Fruit fly (Drosophila melanogaster) whole organism, embryonic: ENCODE results near the gene mRpS31.

ENCODE experiments used
- Adf1 ChIP-seq: fragments of 200-800 bp; sonication (Bioruptor generic); IDR thresholded peaks from 2 replicates; pipeline ENCODE4 v1.3.6; 2022; ENCODE audit warnings: missing biosample characterization, missing genetic modification characterization
- BEAF-32 ChIP-seq: fragments of 200-800 bp; sonication (Bioruptor generic); optimal IDR thresholded peaks from 3 replicates; lab custom pipeline; 2017; ENCODE audit warnings: missing biosample characterization, missing genetic modification characterization, mild to moderate bottlenecking, moderate library complexity, missing genetic modification reagents
- Bgb ChIP-seq: fragments of 200-800 bp; sonication (Bioruptor generic); IDR thresholded peaks from 2 replicates; pipeline ENCODE4 v1.3.6; 2022; ENCODE audit warnings: missing biosample characterization, missing genetic modification characterization; ENCODE audit not compliant: partially characterized antibody
- Bteb2 ChIP-seq: fragments of 200-800 bp; sonication (Bioruptor generic); optimal IDR thresholded peaks from 2 replicates; lab custom pipeline; 2016; ENCODE audit warnings: missing biosample characterization, missing genetic modification characterization
- CG13424 ChIP-seq: fragments of 200-800 bp; sonication (Bioruptor generic); optimal IDR thresholded peaks from 2 replicates; lab custom pipeline; 2019; ENCODE audit warnings: missing biosample characterization, mild to moderate bottlenecking, missing genetic modification characterization, moderate library complexity
- CG16863 ChIP-seq: fragments of 200-800 bp; sonication (Bioruptor generic); optimal IDR thresholded peaks from 3 replicates; lab custom pipeline; 2016; ENCODE audit warnings: missing biosample characterization, missing genetic modification characterization
- CG17186 ChIP-seq: fragments of 200-800 bp; sonication (Bioruptor generic); optimal IDR thresholded peaks from 3 replicates; lab custom pipeline; 2017; ENCODE audit warnings: missing biosample characterization, missing genetic modification reagents, missing genetic modification characterization
- CG2129 ChIP-seq: fragments of 200-800 bp; sonication (Bioruptor generic); IDR thresholded peaks from 2 replicates; pipeline ENCODE4 v1.3.6; 2022; ENCODE audit warnings: missing biosample characterization, missing genetic modification characterization; ENCODE audit not compliant: partially characterized antibody
- CG34224 ChIP-seq: fragments of 200-800 bp; sonication (Bioruptor generic); IDR thresholded peaks from 3 replicates; pipeline ENCODE4 v1.3.6; 2022; ENCODE audit warnings: missing biosample characterization, missing genetic modification characterization; ENCODE audit not compliant: partially characterized antibody
- CG3726 ChIP-seq: fragments of 200-800 bp; sonication (Bioruptor generic); IDR thresholded peaks from 3 replicates; pipeline ENCODE4, ENCODE4 v1.3.6; 2022; ENCODE audit warnings: missing biosample characterization, missing genetic modification characterization
- CG7786 ChIP-seq: fragments of 200-800 bp; sonication (Bioruptor generic); optimal IDR thresholded peaks from 2 replicates; lab custom pipeline; 2016; ENCODE audit warnings: missing biosample characterization, missing genetic modification characterization
- CG9817 ChIP-seq: fragments of 200-800 bp; sonication (Bioruptor generic); optimal IDR thresholded peaks from 2 replicates; lab custom pipeline; 2018; ENCODE audit warnings: missing biosample characterization, mild to moderate bottlenecking, missing genetic modification characterization, moderate library complexity
- CG9876 ChIP-seq: fragments of 200-800 bp; sonication (Bioruptor generic); optimal IDR thresholded peaks from 2 replicates; lab custom pipeline; 2016; ENCODE audit warnings: missing biosample characterization, missing genetic modification characterization
- CkIIα-i1 ChIP-seq: fragments of 200-800 bp; sonication (Bioruptor generic); IDR thresholded peaks from 2 replicates; pipeline ENCODE4 v1.3.6; 2022; ENCODE audit warnings: missing biosample characterization, missing genetic modification characterization
- Dbx ChIP-seq: fragments of 200-800 bp; sonication (Bioruptor generic); IDR thresholded peaks from 3 replicates; pipeline ENCODE4 v1.3.6; 2022; ENCODE audit warnings: missing biosample characterization, missing genetic modification characterization
- E2f2 ChIP-seq: fragments of 200-800 bp; sonication (Bioruptor generic); IDR thresholded peaks from 2 replicates; pipeline ENCODE4 v1.3.6; 2022; ENCODE audit warnings: missing biosample characterization, missing genetic modification characterization
- Ets97D ChIP-seq: fragments of 200-800 bp; sonication (Bioruptor generic); optimal IDR thresholded peaks from 3 replicates; lab custom pipeline; 2016; ENCODE audit warnings: missing biosample characterization, missing genetic modification characterization
- H2.0 ChIP-seq: fragments of 200-800 bp; sonication (Bioruptor generic); IDR thresholded peaks from 2 replicates; pipeline ENCODE4 v1.3.6; 2022; ENCODE audit warnings: missing biosample characterization, missing genetic modification characterization
- Hr51 ChIP-seq, 2 experiments: fragments of 200-800 bp; sonication (Bioruptor generic); optimal IDR thresholded peaks; 2 replicates in 1 of 2; 3 replicates in 1 of 2; lab custom pipeline; 2016 to 2018; ENCODE audit warnings: missing biosample characterization in 2 of 2, missing genetic modification characterization in 2 of 2, mild to moderate bottlenecking in 1 of 2, moderate library complexity in 1 of 2
- Lhr ChIP-seq: fragments of 200-800 bp; sonication (Bioruptor generic); optimal IDR thresholded peaks from 3 replicates; lab custom pipeline; 2017; ENCODE audit warnings: mild to moderate bottlenecking, missing biosample characterization, missing genetic modification reagents, missing genetic modification characterization
- MESR4 ChIP-seq: fragments of 200-800 bp; sonication (Bioruptor generic); optimal IDR thresholded peaks from 2 replicates; lab custom pipeline; 2018; ENCODE audit warnings: missing biosample characterization, mild to moderate bottlenecking, missing genetic modification characterization, moderate library complexity
- Max ChIP-seq: fragments of 200-800 bp; sonication (Bioruptor generic); optimal IDR thresholded peaks from 2 replicates; lab custom pipeline; 2016; ENCODE audit warnings: missing biosample characterization, mild to moderate bottlenecking, missing genetic modification characterization
- Myb ChIP-seq: fragments of 200-800 bp; sonication (Bioruptor generic); optimal IDR thresholded peaks from 2 replicates; lab custom pipeline; 2016; ENCODE audit warnings: missing biosample characterization, missing genetic modification characterization
- Pdp1 ChIP-seq, 2 experiments: fragments of 200-800 bp; sonication (Bioruptor generic); optimal IDR thresholded peaks; 3 replicates each; lab custom pipeline; 2016; ENCODE audit warnings: missing biosample characterization in 2 of 2, missing genetic modification characterization in 2 of 2, mild to moderate bottlenecking in 1 of 2, moderate library complexity in 1 of 2
- Xbp1 ChIP-seq: fragments of 200-800 bp; sonication (Bioruptor generic); optimal IDR thresholded peaks from 3 replicates; lab custom pipeline; 2016; ENCODE audit warnings: missing biosample characterization, mild to moderate bottlenecking, missing genetic modification characterization
- YL-1 ChIP-seq: fragments of 200-800 bp; sonication (Bioruptor generic); optimal IDR thresholded peaks from 3 replicates; lab custom pipeline; 2017; ENCODE audit warnings: missing biosample characterization, mild to moderate bottlenecking, missing genetic modification characterization
- ara ChIP-seq: fragments of 200-800 bp; sonication (Bioruptor generic); IDR thresholded peaks from 2 replicates; pipeline ENCODE4 v1.3.6; 2022; ENCODE audit warnings: missing biosample characterization, missing genetic modification characterization
- crp ChIP-seq, 2 experiments: fragments of 200-800 bp; sonication (Bioruptor generic); optimal IDR thresholded peaks; 2 replicates in 1 of 2; 3 replicates in 1 of 2; lab custom pipeline; 2017; ENCODE audit warnings: missing biosample characterization in 2 of 2, missing genetic modification characterization in 2 of 2, mild to moderate bottlenecking in 1 of 2, moderate library complexity in 1 of 2
- dm ChIP-seq: fragments of 200-800 bp; sonication (Bioruptor generic); optimal IDR thresholded peaks from 3 replicates; lab custom pipeline; 2016; ENCODE audit warnings: missing biosample characterization, missing genetic modification characterization
- dpn ChIP-seq, 2 experiments: fragments of 200-800 bp; sonication (Bioruptor generic); optimal IDR thresholded peaks; 3 replicates each; lab custom pipeline; 2016; ENCODE audit warnings: missing biosample characterization in 2 of 2, missing genetic modification characterization in 2 of 2
- en ChIP-seq: fragments of 200-800 bp; sonication (Bioruptor generic); optimal IDR thresholded peaks from 2 replicates; lab custom pipeline; 2016; ENCODE audit warnings: missing biosample characterization, missing genetic modification characterization
- eyg ChIP-seq: fragments of 200-800 bp; sonication (Bioruptor generic); optimal IDR thresholded peaks from 3 replicates; lab custom pipeline; 2016; ENCODE audit warnings: missing biosample characterization, missing genetic modification characterization
- gce ChIP-seq: fragments of 200-800 bp; sonication (Bioruptor generic); IDR thresholded peaks from 3 replicates; pipeline ENCODE4 v1.3.6; 2022; ENCODE audit warnings: missing biosample characterization, missing genetic modification characterization
- her ChIP-seq: fragments of 200-800 bp; sonication (Bioruptor generic); optimal IDR thresholded peaks from 2 replicates; lab custom pipeline; 2016; ENCODE audit warnings: missing biosample characterization, missing genetic modification characterization
- kay ChIP-seq: fragments of 200-800 bp; sonication (Bioruptor generic); optimal IDR thresholded peaks from 2 replicates; lab custom pipeline; 2016; ENCODE audit warnings: missing biosample characterization, missing genetic modification characterization
- ken ChIP-seq: fragments of 200-800 bp; sonication (Bioruptor generic); IDR thresholded peaks from 3 replicates; pipeline ENCODE4 v1.3.6; 2022; ENCODE audit warnings: missing biosample characterization, missing genetic modification characterization
- lola ChIP-seq, 3 experiments: fragments of >200 bp in 2 of 3; fragments of 200-800 bp in 1 of 3; sonication (Bioruptor generic) in 1 of 3; optimal IDR thresholded peaks; 2 replicates each; lab custom pipeline; 2017 to 2019; ENCODE audit warnings: missing biosample characterization in 3 of 3, missing genetic modification characterization in 3 of 3, mild to moderate bottlenecking in 1 of 3, moderate library complexity in 1 of 3
- maf-S ChIP-seq: fragments of 200-800 bp; sonication (Bioruptor generic); optimal IDR thresholded peaks from 2 replicates; lab custom pipeline; 2016; ENCODE audit warnings: missing biosample characterization, missing genetic modification characterization
- onecut ChIP-seq: fragments of 200-800 bp; sonication (Bioruptor generic); IDR thresholded peaks from 2 replicates; pipeline ENCODE4 v1.3.6; 2022; ENCODE audit warnings: missing biosample characterization, missing genetic modification characterization
- p53 ChIP-seq: fragments of 200-800 bp; sonication (Bioruptor generic); optimal IDR thresholded peaks from 2 replicates; lab custom pipeline; 2016; ENCODE audit warnings: missing biosample characterization, missing genetic modification characterization
- row ChIP-seq: fragments of 200-800 bp; sonication (Bioruptor generic); IDR thresholded peaks from 3 replicates; pipeline ENCODE4 v1.3.6; 2022; ENCODE audit warnings: missing biosample characterization, missing genetic modification characterization
- sna ChIP-seq: fragments of 200-800 bp; sonication (Bioruptor generic); IDR thresholded peaks from 2 replicates; pipeline ENCODE4 v1.3.6; 2022; ENCODE audit warnings: missing biosample characterization, missing genetic modification characterization; ENCODE audit not compliant: partially characterized antibody
- tna ChIP-seq: fragments of 200-800 bp; sonication (Bioruptor generic); IDR thresholded peaks from 2 replicates; pipeline ENCODE4 v1.3.6; 2022; ENCODE audit warnings: missing biosample characterization, missing genetic modification characterization; ENCODE audit not compliant: partially characterized antibody
- trem ChIP-seq: fragments of 200-800 bp; optimal IDR thresholded peaks from 3 replicates; lab custom pipeline; 2019; ENCODE audit warnings: missing biosample characterization, mild to moderate bottlenecking, missing genetic modification characterization, moderate library complexity
- tx ChIP-seq: fragments of 200-800 bp; sonication (Bioruptor generic); optimal IDR thresholded peaks from 2 replicates; lab custom pipeline; 2016; ENCODE audit warnings: missing biosample characterization, missing genetic modification characterization
- unc-4 ChIP-seq: fragments of 200-800 bp; sonication (Bioruptor generic); IDR thresholded peaks from 2 replicates; pipeline ENCODE4 v1.3.6; 2022; ENCODE audit warnings: missing biosample characterization, missing genetic modification characterization; ENCODE audit not compliant: partially characterized antibody
- yki ChIP-seq: fragments of >200 bp; optimal IDR thresholded peaks from 3 replicates; lab custom pipeline; 2018

Gene mRpS31

dm6 chr3L:15967588-15968500, 37.1 kb upstream of the mRpS31 start, which contains the start of the genes Brr2 and CG10516:
Brr2 (minus strand) TSS chr3L:15967872.
CG10516 (plus strand) TSS chr3L:15968204.
- TF ChIP-seq Bgb (0 out of 2 replicates have a peak, but pooled peaks have one; percentile 5), dpn (GFP tag; optimal IDR thresholded peaks at IDR 0.05; lab: Kevin White, UChicago) (peak in 1 of 2 experiments; percentile 22), CkIIα-i1 (GFP tag; lab: Robert Waterston, UW) (no peak), CG34224 (GFP tag; lab: Robert Waterston, UW) (peak; percentile 27; the same call in 1 of the 3 replicates), CG2129 (GFP tag; lab: Robert Waterston, UW) (no peak), Bteb2 (peak; percentile 50), BEAF-32 (peak; percentile 68), Max (peak; percentile 68), tx (GFP tag; lab: Kevin White, UChicago) (no peak), H2.0 (GFP tag; lab: Robert Waterston, UW) (no peak), Lhr (peak; percentile 79), yki (lab: Kevin White, UChicago) (no peak), lola (GFP tag; optimal IDR thresholded peaks at IDR 0.05; lab: Kevin White, UChicago) (peak in 1 of 3 experiments; percentile 31), sna (GFP tag; lab: Robert Waterston, UW) (0 out of 2 replicates have a peak, but pooled peaks have one; percentile 32), Hr51 (GFP tag; optimal IDR thresholded peaks at IDR 0.05; lab: Kevin White, UChicago) (peak in 1 of 2 experiments; percentile 29), maf-S (peak; percentile 7), unc-4 (GFP tag; lab: Robert Waterston, UW) (peak; percentile 38; the same call in 1 of the 2 replicates), Ets97D (GFP tag; lab: Kevin White, UChicago) (peak; percentile 66), Pdp1 (GFP tag; optimal IDR thresholded peaks at IDR 0.05; lab: Kevin White, UChicago) (peak; percentile 6 to 8), crp (GFP tag; optimal IDR thresholded peaks at IDR 0.05; lab: Kevin White, UChicago) (peak in 1 of 2 experiments; percentile 17), CG16863 (GFP tag; lab: Kevin White, UChicago) (no peak), en (no peak), ken (no peak), E2f2 (GFP tag; lab: Robert Waterston, UW) (peak; percentile 94), CG9876 (no peak), onecut (GFP tag; lab: Robert Waterston, UW) (peak; percentile 59), CG3726 (no peak), MESR4 (GFP tag; lab: Kevin White, UChicago) (peak; percentile 38), CG13424 (tag; lab: Kevin White, UChicago) (peak; percentile 49), CG9817 (tag; lab: Kevin White, UChicago) (peak; percentile 31), Adf1 (peak; percentile 97), eyg (GFP tag; lab: Kevin White, UChicago) (peak; percentile 41), CG17186 (GFP tag; lab: Kevin White, UChicago) (peak; percentile 81), trem (peak; percentile 84), kay (GFP tag; lab: Kevin White, UChicago) (peak; percentile 85), her (GFP tag; lab: Kevin White, UChicago) (peak; percentile 27), Dbx (peak; percentile 36; the same call in 1 of the 3 replicates), p53 (peak; percentile 23), tna (GFP tag; lab: Robert Waterston, UW) (0 out of 2 replicates have a peak, but pooled peaks have one; percentile 13), YL-1 (GFP tag; lab: Kevin White, UChicago) (peak; percentile 87), CG7786 (peak; percentile 7), Myb (GFP tag; lab: Kevin White, UChicago) (peak; percentile 41), gce (GFP tag; lab: Robert Waterston, UW) (no peak), row (GFP tag; lab: Robert Waterston, UW) (peak; percentile 46; the same call in 2 of the 3 replicates), dm (GFP tag; lab: Kevin White, UChicago) (peak; percentile 21), ara (GFP tag; lab: Robert Waterston, UW) (no peak), Xbp1 (GFP tag; lab: Kevin White, UChicago) (peak; percentile 43)
